Fruit fly (Drosophila melanogaster): Measurements from ENCODE around the gene CG32102.

DNA sequence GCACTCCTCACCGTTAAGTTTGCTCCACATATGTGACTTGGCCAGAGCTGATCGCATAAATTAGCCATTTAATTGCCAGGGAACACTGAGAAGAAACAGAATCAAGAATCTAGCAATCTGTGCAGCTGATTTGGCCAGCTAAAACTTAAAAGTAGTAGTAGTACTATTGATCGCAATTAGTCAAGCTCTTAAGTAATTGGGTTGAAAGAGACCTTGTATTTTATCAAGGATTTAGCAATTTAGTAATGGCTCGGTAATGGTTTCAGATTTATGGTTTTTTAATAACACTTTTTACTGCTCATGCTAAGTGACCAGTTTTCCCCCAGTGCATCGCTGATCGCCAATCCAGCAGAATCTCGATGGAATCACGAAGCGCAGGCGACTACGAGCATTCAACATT is 14.6 kb downstream of the CG32102 start:
- TF ChIP-seq CTCF (optimal IDR thresholded peaks at IDR 0.05) (no peak), CG8478 (optimal IDR thresholded peaks at IDR 0.05) (no peak)
